Worm (Caenorhabditis elegans) whole organism, L2 larva: ENCODE results near the gene set-25.

Source experiments
- C34F6.9 ChIP-seq: fragments of 150-350 bp; optimal IDR thresholded peaks from 2 replicates; lab custom pipeline; 2014; ENCODE audit warnings: missing biosample characterization, missing genetic modification characterization
- F13H6.1 ChIP-seq: sonication (generic microtip); optimal IDR thresholded peaks from 2 replicates; lab custom pipeline; 2016; ENCODE audit warnings: missing genetic modification characterization, missing compliant biosample characterization
- R02D3.7 ChIP-seq: fragments of 150-350 bp; optimal IDR thresholded peaks from 2 replicates; lab custom pipeline; 2014; ENCODE audit warnings: missing biosample characterization, missing genetic modification characterization
- Y55F3AM.14 ChIP-seq: fragments of 200-800 bp; sonication (Bioruptor generic); optimal IDR thresholded peaks from 2 replicates; lab custom pipeline; 2018; ENCODE audit warnings: mild to moderate bottlenecking, missing genetic modification characterization, missing compliant biosample characterization
- ZK546.5 ChIP-seq: sonication (generic microtip); optimal IDR thresholded peaks from 2 replicates; lab custom pipeline; 2017; ENCODE audit warnings: missing biosample characterization, missing genetic modification characterization
- alr-1 ChIP-seq: fragments of 150-350 bp; optimal IDR thresholded peaks from 2 replicates; lab custom pipeline; 2014; ENCODE audit warnings: missing biosample characterization, missing genetic modification characterization
- aly-2 ChIP-seq: fragments of 150-350 bp; optimal IDR thresholded peaks from 2 replicates; lab custom pipeline; 2014; ENCODE audit warnings: missing biosample characterization, missing genetic modification characterization
- ama-1 ChIP-seq: fragments of 150-350 bp; optimal IDR thresholded peaks from 2 replicates; lab custom pipeline; 2018; ENCODE audit warnings: inconsistent platforms
- blmp-1 ChIP-seq: sonication (generic microtip); optimal IDR thresholded peaks from 2 replicates; lab custom pipeline; 2017; ENCODE audit warnings: missing genetic modification characterization, mild to moderate bottlenecking, missing compliant biosample characterization, antibody characterized with exemption, moderate library complexity; ENCODE audit not compliant: insufficient read depth
- ceh-16 ChIP-seq: fragments of 150-350 bp; optimal IDR thresholded peaks from 2 replicates; lab custom pipeline; 2014; ENCODE audit warnings: missing biosample characterization, missing genetic modification characterization
- ceh-82 ChIP-seq: fragments of 150-350 bp; optimal IDR thresholded peaks from 2 replicates; lab custom pipeline; 2014; ENCODE audit warnings: missing biosample characterization, missing genetic modification characterization
- crh-2 ChIP-seq: sonication (generic microtip); optimal IDR thresholded peaks from 2 replicates; lab custom pipeline; 2017; ENCODE audit warnings: missing biosample characterization, missing genetic modification characterization
- dmd-4 ChIP-seq: sonication (generic microtip); optimal IDR thresholded peaks from 2 replicates; lab custom pipeline; 2017; ENCODE audit warnings: missing biosample characterization, missing genetic modification characterization
- egl-27 ChIP-seq: sonication (generic microtip); optimal IDR thresholded peaks from 3 replicates; lab custom pipeline; 2017; ENCODE audit warnings: missing biosample characterization, missing genetic modification reagents, missing genetic modification characterization
- elt-1 ChIP-seq: fragments of 150-350 bp; optimal IDR thresholded peaks from 2 replicates; lab custom pipeline; 2014; ENCODE audit warnings: missing biosample characterization, missing genetic modification characterization
- elt-3 ChIP-seq: sonication (generic microtip); optimal IDR thresholded peaks from 2 replicates; lab custom pipeline; 2017; ENCODE audit warnings: missing biosample characterization, missing genetic modification characterization
- fos-1 ChIP-seq: fragments of 150-350 bp; optimal IDR thresholded peaks from 2 replicates; lab custom pipeline; 2014; ENCODE audit warnings: missing biosample characterization, missing genetic modification characterization
- gmeb-1 ChIP-seq: fragments of 150-350 bp; optimal IDR thresholded peaks from 2 replicates; lab custom pipeline; 2014; ENCODE audit warnings: missing biosample characterization, missing genetic modification characterization
- lin-11 ChIP-seq: fragments of 150-350 bp; sonication (generic microtip); optimal IDR thresholded peaks from 2 replicates; lab custom pipeline; 2014; ENCODE audit warnings: missing biosample characterization, missing genetic modification characterization, inconsistent platforms, mixed read lengths
- lin-13 ChIP-seq: fragments of 150-350 bp; optimal IDR thresholded peaks from 2 replicates; lab custom pipeline; 2014; ENCODE audit warnings: missing biosample characterization, missing genetic modification reagents, missing genetic modification characterization
- lin-39 ChIP-seq: fragments of 150-350 bp; optimal IDR thresholded peaks from 2 replicates; lab custom pipeline; 2014; ENCODE audit warnings: missing biosample characterization, missing genetic modification reagents, missing genetic modification characterization
- lsy-2 ChIP-seq, 2 experiments: fragments of 150-350 bp in 1 of 2; sonication (generic microtip) in 1 of 2; optimal IDR thresholded peaks; 2 replicates each; lab custom pipeline; 2014 to 2017; ENCODE audit warnings: missing biosample characterization in 2 of 2, missing genetic modification characterization in 2 of 2
- mab-5 ChIP-seq: fragments of 150-350 bp; optimal IDR thresholded peaks from 2 replicates; lab custom pipeline; 2014; ENCODE audit warnings: missing biosample characterization, missing genetic modification characterization
- mbf-1 ChIP-seq: sonication (generic microtip); optimal IDR thresholded peaks from 2 replicates; lab custom pipeline; 2017; ENCODE audit warnings: missing biosample characterization, missing genetic modification characterization
- mdl-1 ChIP-seq, 2 experiments: fragments of 150-350 bp in 1 of 2; sonication (generic microtip) in 1 of 2; optimal IDR thresholded peaks; 2 replicates each; lab custom pipeline; 2017; ENCODE audit warnings: missing biosample characterization in 2 of 2, missing genetic modification characterization in 2 of 2
- nhr-10 ChIP-seq: sonication (generic microtip); optimal IDR thresholded peaks from 2 replicates; lab custom pipeline; 2017; ENCODE audit warnings: missing biosample characterization, missing genetic modification characterization
- nhr-11 ChIP-seq: fragments of 150-350 bp; optimal IDR thresholded peaks from 2 replicates; lab custom pipeline; 2014; ENCODE audit warnings: missing biosample characterization, missing genetic modification characterization
- nhr-12 ChIP-seq: fragments of 150-350 bp; optimal IDR thresholded peaks from 2 replicates; lab custom pipeline; 2014; ENCODE audit warnings: missing biosample characterization, missing genetic modification characterization
- nhr-129 ChIP-seq: fragments of 150-350 bp; optimal IDR thresholded peaks from 2 replicates; lab custom pipeline; 2014; ENCODE audit warnings: missing biosample characterization, missing genetic modification characterization
- nhr-21 ChIP-seq: fragments of 150-350 bp; optimal IDR thresholded peaks from 2 replicates; lab custom pipeline; 2014; ENCODE audit warnings: missing biosample characterization, missing genetic modification characterization
- nhr-23 ChIP-seq: fragments of 150-350 bp; optimal IDR thresholded peaks from 2 replicates; lab custom pipeline; 2014; ENCODE audit warnings: missing biosample characterization, missing genetic modification reagents, missing genetic modification characterization
- nhr-237 ChIP-seq: fragments of 150-350 bp; optimal IDR thresholded peaks from 2 replicates; lab custom pipeline; 2014; ENCODE audit warnings: missing biosample characterization, missing genetic modification characterization
- nhr-25 ChIP-seq: fragments of 150-350 bp; sonication (generic microtip); optimal IDR thresholded peaks from 3 replicates; lab custom pipeline; 2014; ENCODE audit warnings: missing biosample characterization, missing genetic modification characterization
- nhr-6 ChIP-seq: fragments of 150-350 bp; optimal IDR thresholded peaks from 2 replicates; lab custom pipeline; 2014; ENCODE audit warnings: missing biosample characterization, missing genetic modification characterization
- nhr-77 ChIP-seq: fragments of 150-350 bp; optimal IDR thresholded peaks from 2 replicates; lab custom pipeline; 2014; ENCODE audit warnings: missing biosample characterization, missing genetic modification characterization
- peb-1 ChIP-seq: fragments of 150-350 bp; optimal IDR thresholded peaks from 2 replicates; lab custom pipeline; 2014; ENCODE audit warnings: missing biosample characterization, missing genetic modification characterization
- sem-4 ChIP-seq: fragments of 150-350 bp; optimal IDR thresholded peaks from 2 replicates; lab custom pipeline; 2014; ENCODE audit warnings: missing biosample characterization, missing genetic modification reagents, missing genetic modification characterization
- skn-1 ChIP-seq: sonication (generic microtip); optimal IDR thresholded peaks from 2 replicates; lab custom pipeline; 2017; ENCODE audit warnings: missing biosample characterization, missing genetic modification characterization
- sma-3 ChIP-seq: sonication (generic microtip); optimal IDR thresholded peaks from 2 replicates; lab custom pipeline; 2016; ENCODE audit warnings: missing genetic modification reagents, missing genetic modification characterization, missing compliant biosample characterization
- sma-9 ChIP-seq, 2 experiments: fragments of 150-350 bp in 1 of 2; sonication (generic microtip) in 1 of 2; optimal IDR thresholded peaks; 2 replicates each; lab custom pipeline; 2014 to 2016; ENCODE audit warnings: missing genetic modification characterization in 2 of 2, mild to moderate bottlenecking in 1 of 2, missing biosample characterization in 1 of 2, missing compliant biosample characterization in 1 of 2, missing genetic modification reagents in 1 of 2, moderate library complexity in 1 of 2
- snpc-4 ChIP-seq: fragments of 150-350 bp; optimal IDR thresholded peaks from 2 replicates; lab custom pipeline; 2014; ENCODE audit warnings: missing biosample characterization, missing genetic modification characterization
- unc-39 ChIP-seq: fragments of 150-350 bp; optimal IDR thresholded peaks from 2 replicates; lab custom pipeline; 2014; ENCODE audit warnings: missing biosample characterization, missing genetic modification characterization
- unc-55 ChIP-seq: fragments of 150-350 bp; sonication (generic microtip); optimal IDR thresholded peaks from 3 replicates; lab custom pipeline; 2014; ENCODE audit warnings: missing biosample characterization, missing genetic modification reagents, missing genetic modification characterization
- unc-62 ChIP-seq: fragments of 150-350 bp; optimal IDR thresholded peaks from 2 replicates; lab custom pipeline; 2014; ENCODE audit warnings: missing biosample characterization, missing genetic modification reagents, missing genetic modification characterization
- zag-1 ChIP-seq: fragments of 150-350 bp; optimal IDR thresholded peaks from 2 replicates; lab custom pipeline; 2014; ENCODE audit warnings: missing biosample characterization, missing genetic modification characterization
- ztf-11 ChIP-seq: sonication (generic microtip); optimal IDR thresholded peaks from 2 replicates; lab custom pipeline; 2017; ENCODE audit warnings: missing biosample characterization, missing genetic modification characterization
- ztf-4 ChIP-seq: fragments of 150-350 bp; optimal IDR thresholded peaks from 2 replicates; lab custom pipeline; 2014; ENCODE audit warnings: missing biosample characterization, missing genetic modification characterization

The set-25 gene

ce11 chrIII:13277881-13278500, 14.9 kb downstream of the set-25 start:
- peak; percentile 25 for TF ChIP-seq unc-55 (GFP tag; lab: Kevin White, UChicago)
- no peak for TF ChIP-seq lsy-2 (tag; optimal IDR thresholded peaks at IDR 0.05; lab: Kevin White, UChicago)
- peak; percentile 9 for TF ChIP-seq C34F6.9 (tag; lab: Kevin White, UChicago)
- TF ChIP-seq, all 48 proteins: peak for 2

- TF ChIP-seq ceh-16 (tag; lab: Kevin White, UChicago) (no peak), nhr-11 (tag; lab: Kevin White, UChicago) (no peak), nhr-25 (tag; lab: Kevin White, UChicago) (no peak), lsy-2 (tag; optimal IDR thresholded peaks at IDR 0.05; lab: Kevin White, UChicago) (no peak), sma-3 (GFP tag; lab: Kevin White, UChicago) (no peak), lin-39 (tag; lab: Kevin White, UChicago) (no peak), alr-1 (no peak), snpc-4 (tag; lab: Kevin White, UChicago) (no peak), ztf-11 (tag; lab: Kevin White, UChicago) (no peak), egl-27 (no peak), mdl-1 (tag; optimal IDR thresholded peaks at IDR 0.05; lab: Kevin White, UChicago) (no peak), nhr-10 (tag; lab: Kevin White, UChicago) (no peak)
Observed at ce11 chrIII:13276958-13277357, 15.9 kb downstream of the set-25 start, which contains the start of gene unc-64. TSS of gene unc-64 (plus strand) at chrIII:13277258.

ce11 chrIII:13275784-13276183, 17.1 kb downstream of the set-25 start:
- peak; percentile 9 for TF ChIP-seq nhr-21 (tag; lab: Kevin White, UChicago)
- no peak for TF ChIP-seq blmp-1 (tag; lab: Kevin White, UChicago)
- no peak for TF ChIP-seq ceh-16 (tag; lab: Kevin White, UChicago)
- peak; percentile 2 for TF ChIP-seq lin-11 (tag; lab: Kevin White, UChicago)
- peak; percentile 4 to 76 for TF ChIP-seq lsy-2 (tag; optimal IDR thresholded peaks at IDR 0.05; lab: Kevin White, UChicago)
- peak; percentile 2 for TF ChIP-seq ZK546.5 (tag; lab: Kevin White, UChicago)
- TF ChIP-seq nhr-11 (tag; lab: Kevin White, UChicago) = no peak
- TF ChIP-seq C34F6.9 (tag; lab: Kevin White, UChicago) = peak; percentile 89
- TF ChIP-seq sma-9 (GFP tag; optimal IDR thresholded peaks at IDR 0.05; lab: Kevin White, UChicago) = peak; percentile 85
- no peak for TF ChIP-seq sma-9 (tag; optimal IDR thresholded peaks at IDR 0.05; lab: Kevin White, UChicago)
- TF ChIP-seq nhr-237 = no peak
- TF ChIP-seq R02D3.7 (tag; lab: Kevin White, UChicago) = no peak
- peak; percentile 63 to 67 for TF ChIP-seq mdl-1 (tag; optimal IDR thresholded peaks at IDR 0.05; lab: Kevin White, UChicago)
- TF ChIP-seq peb-1 = no peak
- TF ChIP-seq nhr-12 (tag; lab: Kevin White, UChicago) = no peak
- TF ChIP-seq Y55F3AM.14 = peak; percentile 74
- TF ChIP-seq unc-39 = no peak
- no peak for TF ChIP-seq nhr-10 (tag; lab: Kevin White, UChicago)
- TF ChIP-seq mbf-1 (tag; lab: Kevin White, UChicago) = no peak
- no peak for TF ChIP-seq ztf-11 (tag; lab: Kevin White, UChicago)
- TF ChIP-seq nhr-6 (tag; lab: Kevin White, UChicago) = peak; percentile 53
- peak; percentile 88 for TF ChIP-seq unc-55 (GFP tag; lab: Kevin White, UChicago)
- no peak for TF ChIP-seq ceh-82
- TF ChIP-seq lin-39 (tag; lab: Kevin White, UChicago) = no peak
- TF ChIP-seq F13H6.1 (tag; lab: Kevin White, UChicago) = peak; percentile 88
- TF ChIP-seq gmeb-1 (tag; lab: Kevin White, UChicago) = no peak
- TF ChIP-seq sem-4 (tag; lab: Kevin White, UChicago) = peak; percentile 74
- TF ChIP-seq lin-13 (GFP tag; lab: Kevin White, UChicago) = peak; percentile 42
- peak; percentile 35 for TF ChIP-seq snpc-4 (tag; lab: Kevin White, UChicago)
- no peak for TF ChIP-seq unc-62 (GFP tag; lab: Kevin White, UChicago)
- TF ChIP-seq nhr-25 (tag; lab: Kevin White, UChicago) = no peak
- TF ChIP-seq ztf-4 (tag; lab: Kevin White, UChicago) = peak; percentile 17
- TF ChIP-seq nhr-77 (tag; lab: Kevin White, UChicago) = no peak
- TF ChIP-seq elt-3 (tag; lab: Kevin White, UChicago) = no peak
- no peak for TF ChIP-seq elt-1 (tag; lab: Kevin White, UChicago)
- TF ChIP-seq nhr-23 = no peak
- peak; percentile 58 for TF ChIP-seq mab-5 (tag; lab: Kevin White, UChicago)
- TF ChIP-seq sma-3 (GFP tag; lab: Kevin White, UChicago) = no peak
- no peak for TF ChIP-seq alr-1
- TF ChIP-seq zag-1 = peak; percentile 86
- peak; percentile 83 for TF ChIP-seq crh-2
- no peak for TF ChIP-seq ama-1
- peak; percentile 84 for TF ChIP-seq nhr-129 (tag; lab: Kevin White, UChicago)
- TF ChIP-seq egl-27 = peak; percentile 47
- TF ChIP-seq dmd-4 (tag; lab: Kevin White, UChicago) = no peak
- TF ChIP-seq fos-1 (tag; lab: Kevin White, UChicago) = peak; percentile 69
- peak; percentile 38 for TF ChIP-seq skn-1
- no peak for TF ChIP-seq aly-2
